Fruit fly (Drosophila melanogaster) whole organism, pupa: ENCODE data around the gene aop.

Experiments used
- CG13204 ChIP-seq: fragments of 200-800 bp; sonication (Bioruptor generic); optimal IDR thresholded peaks from 2 replicates; lab custom pipeline; 2018; ENCODE audit warnings: missing biosample characterization, mild to moderate bottlenecking, missing genetic modification characterization, moderate library complexity
- CG15710 ChIP-seq: fragments of 200-800 bp; sonication (Bioruptor generic); optimal IDR thresholded peaks from 2 replicates; lab custom pipeline; 2018; ENCODE audit warnings: missing biosample characterization, mild to moderate bottlenecking, missing genetic modification characterization, moderate library complexity
- CG32121 ChIP-seq: fragments of 200-800 bp; sonication (Bioruptor generic); IDR thresholded peaks from 2 replicates; pipeline ENCODE4 v1.3.6; 2022; ENCODE audit warnings: missing biosample characterization, missing genetic modification characterization
- CG34367 ChIP-seq: fragments of 200-800 bp; sonication (Bioruptor generic); optimal IDR thresholded peaks from 2 replicates; lab custom pipeline; 2018; ENCODE audit warnings: missing biosample characterization, mild to moderate bottlenecking, missing genetic modification characterization
- CG4496 ChIP-seq: fragments of 200-800 bp; sonication (Bioruptor generic); IDR thresholded peaks from 3 replicates; pipeline ENCODE4 v1.3.6; 2022; ENCODE audit warnings: missing biosample characterization, missing genetic modification characterization
- CG8159 ChIP-seq: fragments of 200-800 bp; sonication (Bioruptor generic); optimal IDR thresholded peaks from 3 replicates; lab custom pipeline; 2018; ENCODE audit warnings: missing biosample characterization, mild to moderate bottlenecking, missing genetic modification characterization, moderate library complexity
- CG8301 ChIP-seq: fragments of 200-800 bp; sonication (Bioruptor generic); optimal IDR thresholded peaks from 2 replicates; lab custom pipeline; 2018; ENCODE audit warnings: missing biosample characterization, mild to moderate bottlenecking, missing genetic modification characterization
- CG9948 ChIP-seq: fragments of 200-800 bp; sonication (Bioruptor generic); optimal IDR thresholded peaks from 2 replicates; lab custom pipeline; 2018; ENCODE audit warnings: missing biosample characterization, mild to moderate bottlenecking, missing genetic modification characterization, moderate library complexity
- EcR ChIP-seq: fragments of 200-800 bp; sonication (Bioruptor generic); optimal IDR thresholded peaks from 3 replicates; lab custom pipeline; 2019; ENCODE audit warnings: missing biosample characterization, missing genetic modification characterization, mild to moderate bottlenecking, moderate library complexity, missing genetic modification reagents
- Ets98B ChIP-seq: fragments of 200-800 bp; sonication (Bioruptor generic); IDR thresholded peaks from 2 replicates; pipeline ENCODE4 v1.3.6; 2022; ENCODE audit warnings: missing biosample characterization, missing genetic modification characterization
- Pif1A ChIP-seq: fragments of 200-800 bp; sonication (Bioruptor generic); optimal IDR thresholded peaks from 3 replicates; lab custom pipeline; 2016; ENCODE audit warnings: missing biosample characterization, missing genetic modification characterization
- rn ChIP-seq: fragments of 200-800 bp; sonication (Bioruptor generic); IDR thresholded peaks from 2 replicates; pipeline ENCODE4 v1.3.6; 2022; ENCODE audit warnings: missing biosample characterization, missing genetic modification characterization

- TF ChIP-seq CG34367 = peak; percentile 38
- peak; percentile 60 for TF ChIP-seq CG13204
- TF ChIP-seq CG4496 (GFP tag; lab: Robert Waterston, UW) = peak; percentile 44; the same call in 2 of the 3 replicates
- peak; percentile 53 for TF ChIP-seq Pif1A (GFP tag; lab: Kevin White, UChicago)
- TF ChIP-seq Ets98B (GFP tag; lab: Robert Waterston, UW) = peak; percentile 23; the same call in 1 of the 2 replicates
- TF ChIP-seq CG8301 (tag; lab: Kevin White, UChicago) = peak; percentile 46
- TF ChIP-seq rn (GFP tag; lab: Robert Waterston, UW) = no peak
- peak; percentile 46 for TF ChIP-seq CG9948
- TF ChIP-seq CG32121 (GFP tag; lab: Robert Waterston, UW) = peak; percentile 45
- peak; percentile 73 for TF ChIP-seq CG8159
- no peak for TF ChIP-seq EcR (GFP tag; lab: Kevin White, UChicago)
- TF ChIP-seq CG15710 (tag; lab: Kevin White, UChicago) = peak; percentile 52
Observed at dm6 chr2L:2175930-2176643, 2.5 kb downstream of the aop start.
